Fruit fly (Drosophila melanogaster) whole organism, embryonic: Measurements from ENCODE around the gene Inx3.
A peak's percentile ranks its signal among the peaks of the same experiment; 100 is the strongest.

Source experiments
- ATbp ChIP-seq: fragments of 200-800 bp; sonication (Bioruptor generic); optimal IDR thresholded peaks from 2 replicates; lab custom pipeline; 2017; ENCODE audit warnings: missing biosample characterization, mild to moderate bottlenecking, missing genetic modification characterization, missing genetic modification reagents
- Abd-B ChIP-seq: fragments of 200-800 bp; sonication (Bioruptor generic); optimal IDR thresholded peaks from 2 replicates; lab custom pipeline; 2018; ENCODE audit warnings: missing biosample characterization, mild to moderate bottlenecking, missing genetic modification characterization, moderate library complexity
- B-H1 ChIP-seq: fragments of 200-800 bp; sonication (Bioruptor generic); IDR thresholded peaks from 3 replicates; pipeline ENCODE4 v1.3.6; 2022; ENCODE audit warnings: missing biosample characterization, missing genetic modification characterization
- Bdp1 ChIP-seq: fragments of 200-800 bp; sonication (Bioruptor generic); optimal IDR thresholded peaks from 3 replicates; lab custom pipeline; 2016; ENCODE audit warnings: missing biosample characterization, missing genetic modification characterization
- CG10267 ChIP-seq: fragments of 200-800 bp; sonication (Bioruptor generic); optimal IDR thresholded peaks from 2 replicates; lab custom pipeline; 2018; ENCODE audit warnings: missing biosample characterization, mild to moderate bottlenecking, missing genetic modification characterization, moderate library complexity
- CG10654 ChIP-seq: fragments of 200-800 bp; sonication (Bioruptor generic); optimal IDR thresholded peaks from 2 replicates; lab custom pipeline; 2016; ENCODE audit warnings: missing biosample characterization, missing genetic modification characterization
- CG12236 ChIP-seq: fragments of 200-800 bp; sonication (Bioruptor generic); optimal IDR thresholded peaks from 2 replicates; lab custom pipeline; 2016; ENCODE audit warnings: missing biosample characterization, missing genetic modification characterization
- CG13287 ChIP-seq: fragments of 200-800 bp; sonication (Bioruptor generic); IDR thresholded peaks from 2 replicates; pipeline ENCODE4 v1.3.6; 2022; ENCODE audit warnings: missing biosample characterization, missing genetic modification characterization; ENCODE audit not compliant: partially characterized antibody
- CG1602 ChIP-seq: fragments of 200-800 bp; sonication (Bioruptor generic); optimal IDR thresholded peaks from 3 replicates; lab custom pipeline; 2016; ENCODE audit warnings: missing biosample characterization, missing genetic modification characterization
- CG1603 ChIP-seq: fragments of 200-800 bp; sonication (Bioruptor generic); optimal IDR thresholded peaks from 2 replicates; lab custom pipeline; 2019; ENCODE audit warnings: missing biosample characterization, mild to moderate bottlenecking, missing genetic modification characterization, moderate library complexity
- CG16863 ChIP-seq: fragments of 200-800 bp; sonication (Bioruptor generic); optimal IDR thresholded peaks from 3 replicates; lab custom pipeline; 2016; ENCODE audit warnings: missing biosample characterization, missing genetic modification characterization
- CG17328 ChIP-seq: fragments of 200-800 bp; sonication (Bioruptor generic); IDR thresholded peaks from 2 replicates; pipeline ENCODE4 v1.3.6; 2022; ENCODE audit warnings: missing biosample characterization, missing genetic modification characterization
- CG17359 ChIP-seq: fragments of 200-800 bp; sonication (Bioruptor generic); optimal IDR thresholded peaks from 3 replicates; lab custom pipeline; 2018; ENCODE audit warnings: missing biosample characterization, mild to moderate bottlenecking, missing genetic modification characterization, moderate library complexity
- CG17361 ChIP-seq: fragments of 200-800 bp; sonication (Bioruptor generic); IDR thresholded peaks from 3 replicates; pipeline ENCODE4 v1.3.6; 2022; ENCODE audit warnings: missing biosample characterization, missing genetic modification characterization
- CG17385 ChIP-seq: fragments of 200-800 bp; sonication (Bioruptor generic); optimal IDR thresholded peaks from 3 replicates; lab custom pipeline; 2018; ENCODE audit warnings: missing biosample characterization, mild to moderate bottlenecking, missing genetic modification characterization
- CG31224 ChIP-seq: fragments of 200-800 bp; sonication (Bioruptor generic); IDR thresholded peaks from 2 replicates; pipeline ENCODE4 v1.3.6; 2022; ENCODE audit warnings: missing biosample characterization, missing genetic modification characterization
- CG3995 ChIP-seq: fragments of 200-800 bp; sonication (Bioruptor generic); optimal IDR thresholded peaks from 3 replicates; lab custom pipeline; 2016; ENCODE audit warnings: missing biosample characterization, missing genetic modification characterization
- CG4328 ChIP-seq: fragments of 200-800 bp; sonication (Bioruptor generic); optimal IDR thresholded peaks from 3 replicates; lab custom pipeline; 2017; ENCODE audit warnings: missing biosample characterization, missing genetic modification reagents, missing genetic modification characterization
- CG43689 ChIP-seq: fragments of 200-800 bp; sonication (Bioruptor generic); IDR thresholded peaks from 2 replicates; pipeline ENCODE4 v1.3.6; 2022; ENCODE audit warnings: missing biosample characterization, missing genetic modification characterization
- CG6689 ChIP-seq: fragments of 200-800 bp; sonication (Bioruptor generic); IDR thresholded peaks from 2 replicates; pipeline ENCODE4 v1.3.6; 2022; ENCODE audit warnings: missing biosample characterization, missing genetic modification characterization
- CG6854 ChIP-seq: fragments of 200-800 bp; sonication (Bioruptor generic); optimal IDR thresholded peaks from 3 replicates; lab custom pipeline; 2017; ENCODE audit warnings: missing biosample characterization, mild to moderate bottlenecking, missing genetic modification characterization
- CG7839 ChIP-seq: fragments of 200-800 bp; sonication (Bioruptor generic); optimal IDR thresholded peaks from 3 replicates; lab custom pipeline; 2018; ENCODE audit warnings: missing biosample characterization, mild to moderate bottlenecking, missing genetic modification characterization, moderate library complexity
- CG9437 ChIP-seq: fragments of 200-800 bp; sonication (Bioruptor generic); optimal IDR thresholded peaks from 2 replicates; lab custom pipeline; 2018; ENCODE audit warnings: missing biosample characterization, mild to moderate bottlenecking, missing genetic modification characterization
- D19B ChIP-seq: fragments of 200-800 bp; sonication (Bioruptor generic); optimal IDR thresholded peaks from 2 replicates; lab custom pipeline; 2017; ENCODE audit warnings: missing biosample characterization, mild to moderate bottlenecking, missing genetic modification characterization
- Deaf1 ChIP-seq: fragments of 200-800 bp; optimal IDR thresholded peaks from 3 replicates; lab custom pipeline; 2019; ENCODE audit warnings: missing biosample characterization, mild to moderate bottlenecking, missing genetic modification characterization, moderate library complexity
- E2f2 ChIP-seq: fragments of 200-800 bp; sonication (Bioruptor generic); IDR thresholded peaks from 2 replicates; pipeline ENCODE4 v1.3.6; 2022; ENCODE audit warnings: missing biosample characterization, missing genetic modification characterization
- Elba2 ChIP-seq: fragments of 200-800 bp; sonication (Bioruptor generic); optimal IDR thresholded peaks from 3 replicates; lab custom pipeline; 2016; ENCODE audit warnings: missing biosample characterization, missing genetic modification characterization
- HLHmδ ChIP-seq: fragments of 200-800 bp; sonication (Bioruptor generic); optimal IDR thresholded peaks from 2 replicates; lab custom pipeline; 2018; ENCODE audit warnings: missing biosample characterization, mild to moderate bottlenecking, missing genetic modification characterization, moderate library complexity
- Jarid2 ChIP-seq: fragments of 200-800 bp; sonication (Bioruptor generic); optimal IDR thresholded peaks from 3 replicates; lab custom pipeline; 2017; ENCODE audit warnings: mild to moderate bottlenecking, missing biosample characterization, missing genetic modification reagents, missing genetic modification characterization
- Max ChIP-seq: fragments of 200-800 bp; sonication (Bioruptor generic); optimal IDR thresholded peaks from 2 replicates; lab custom pipeline; 2016; ENCODE audit warnings: missing biosample characterization, mild to moderate bottlenecking, missing genetic modification characterization
- Mrtf ChIP-seq: fragments of 200-800 bp; sonication (Bioruptor generic); IDR thresholded peaks from 3 replicates; pipeline ENCODE4 v1.3.6; 2022; ENCODE audit warnings: missing biosample characterization, missing genetic modification characterization
- NFAT ChIP-seq: fragments of 200-800 bp; sonication (Bioruptor generic); IDR thresholded peaks from 2 replicates; pipeline ENCODE4 v1.3.6; 2022; ENCODE audit warnings: missing biosample characterization, missing genetic modification characterization
- Nf-YC ChIP-seq: fragments of 200-800 bp; optimal IDR thresholded peaks from 3 replicates; lab custom pipeline; 2019; ENCODE audit warnings: missing biosample characterization, mild to moderate bottlenecking, missing genetic modification characterization, moderate library complexity
- Ptx1 ChIP-seq: fragments of 200-800 bp; sonication (Bioruptor generic); IDR thresholded peaks from 2 replicates; pipeline ENCODE4 v1.3.6; 2022; ENCODE audit warnings: missing biosample characterization, missing genetic modification characterization
- Ravus ChIP-seq: fragments of 200-800 bp; sonication (Bioruptor generic); IDR thresholded peaks from 2 replicates; pipeline ENCODE4 v1.3.6; 2022; ENCODE audit warnings: missing biosample characterization, missing genetic modification characterization
- Trl ChIP-seq, 3 experiments: fragments of >200 bp in 2 of 3; fragments of 200-800 bp in 1 of 3; sonication (Bioruptor generic) in 1 of 3; optimal IDR thresholded peaks; 2 replicates in 1 of 3; 3 replicates in 2 of 3; lab custom pipeline; 2016 to 2017; ENCODE audit warnings: missing biosample characterization in 1 of 3, missing genetic modification characterization in 1 of 3
- btn ChIP-seq: fragments of 200-800 bp; sonication (Bioruptor generic); optimal IDR thresholded peaks from 2 replicates; lab custom pipeline; 2016; ENCODE audit warnings: missing biosample characterization, missing genetic modification characterization
- dmrt99B ChIP-seq: fragments of 200-800 bp; sonication (Bioruptor generic); optimal IDR thresholded peaks from 2 replicates; lab custom pipeline; 2018; ENCODE audit warnings: missing biosample characterization, mild to moderate bottlenecking, missing genetic modification characterization, moderate library complexity
- eve ChIP-seq, 2 experiments: fragments of >200 bp; optimal IDR thresholded peaks; 2 replicates each; lab custom pipeline; 2017; ENCODE audit warnings: missing biosample characterization in 2 of 2, missing genetic modification characterization in 2 of 2
- fd64A ChIP-seq: fragments of 200-800 bp; sonication (Bioruptor generic); optimal IDR thresholded peaks from 3 replicates; lab custom pipeline; 2018; ENCODE audit warnings: missing biosample characterization, mild to moderate bottlenecking, missing genetic modification characterization
- ftz-f1 ChIP-seq: fragments of 200-800 bp; sonication (Bioruptor generic); optimal IDR thresholded peaks from 2 replicates; lab custom pipeline; 2016; ENCODE audit warnings: missing biosample characterization, missing genetic modification characterization
- fu2 ChIP-seq: fragments of 200-800 bp; sonication (Bioruptor generic); optimal IDR thresholded peaks from 2 replicates; lab custom pipeline; 2016; ENCODE audit warnings: missing biosample characterization, missing genetic modification characterization
- hbn ChIP-seq: fragments of 200-800 bp; sonication (Bioruptor generic); IDR thresholded peaks from 2 replicates; pipeline ENCODE4 v1.3.6; 2022; ENCODE audit warnings: missing biosample characterization, missing genetic modification characterization; ENCODE audit not compliant: partially characterized antibody
- klu ChIP-seq: fragments of 200-800 bp; sonication (Bioruptor generic); IDR thresholded peaks from 2 replicates; pipeline ENCODE4 v1.3.6; 2022; ENCODE audit warnings: missing biosample characterization, missing genetic modification characterization
- mld ChIP-seq: fragments of 200-800 bp; sonication (Bioruptor generic); IDR thresholded peaks from 3 replicates; pipeline ENCODE4 v1.3.6; 2022; ENCODE audit warnings: missing biosample characterization, missing genetic modification characterization; ENCODE audit not compliant: partially characterized antibody
- peb ChIP-seq: fragments of 200-800 bp; sonication (Bioruptor generic); IDR thresholded peaks from 2 replicates; pipeline ENCODE4 v1.3.6; 2022; ENCODE audit warnings: missing biosample characterization, missing genetic modification characterization
- pho ChIP-seq: fragments of 200-800 bp; sonication (Bioruptor generic); optimal IDR thresholded peaks from 2 replicates; lab custom pipeline; 2016; ENCODE audit warnings: missing biosample characterization, missing genetic modification characterization
- sens ChIP-seq: fragments of 200-800 bp; sonication (Bioruptor generic); peaks from one replicate; lab custom pipeline; 2016; ENCODE audit warnings: missing biosample characterization, missing genetic modification characterization
- unc-4 ChIP-seq: fragments of 200-800 bp; sonication (Bioruptor generic); IDR thresholded peaks from 2 replicates; pipeline ENCODE4 v1.3.6; 2022; ENCODE audit warnings: missing biosample characterization, missing genetic modification characterization; ENCODE audit not compliant: partially characterized antibody

Gene Inx3

dm6 chr3R:28844611-28845376 is 14.5 kb downstream of the Inx3 start, which contains the start of the genes Apc and spg (continued):
- TF ChIP-seq Mrtf (GFP tag; lab: Robert Waterston, UW) = no peak; the same call in 2 of the 3 replicates
- TF ChIP-seq CG6854 (GFP tag; lab: Kevin White, UChicago) = peak; percentile 32
- TF ChIP-seq Max (GFP tag; lab: Kevin White, UChicago) = no peak
- peak; percentile 79 for TF ChIP-seq Abd-B (GFP tag; lab: Kevin White, UChicago)
- TF ChIP-seq CG43689 (GFP tag; lab: Robert Waterston, UW) = no peak
- no peak for TF ChIP-seq ftz-f1 (GFP tag; lab: Kevin White, UChicago)
- TF ChIP-seq CG17359 (tag; lab: Kevin White, UChicago) = peak; percentile 10
- TF ChIP-seq hbn (GFP tag; lab: Robert Waterston, UW) = peak; percentile 61
- no peak for TF ChIP-seq NFAT (GFP tag; lab: Robert Waterston, UW)
- TF ChIP-seq peb (GFP tag; lab: Robert Waterston, UW) = no peak
- 0 out of 3 replicates have a peak, but pooled peaks have one; percentile 19 for TF ChIP-seq mld (GFP tag; lab: Robert Waterston, UW)
- peak; percentile 49 for TF ChIP-seq E2f2 (GFP tag; lab: Robert Waterston, UW)
- peak; percentile 23 for TF ChIP-seq CG17385 (GFP tag; lab: Kevin White, UChicago)
- peak; percentile 72 for TF ChIP-seq unc-4 (GFP tag; lab: Robert Waterston, UW)
- no peak for TF ChIP-seq klu (GFP tag; lab: Robert Waterston, UW)
- peak; percentile 61 for TF ChIP-seq CG10267 (tag; lab: Kevin White, UChicago)
- no peak for TF ChIP-seq CG1602 (GFP tag; lab: Kevin White, UChicago)
- TF ChIP-seq D19B (GFP tag; lab: Kevin White, UChicago) = no peak
- TF ChIP-seq CG9437 = no peak
- TF ChIP-seq CG12236 = no peak
- TF ChIP-seq Elba2 (GFP tag; lab: Kevin White, UChicago) = no peak
- peak; percentile 86 for TF ChIP-seq Jarid2 (GFP tag; lab: Kevin White, UChicago)
- TF ChIP-seq btn (GFP tag; lab: Kevin White, UChicago) = no peak
- peak; percentile 10 for TF ChIP-seq CG16863 (GFP tag; lab: Kevin White, UChicago)
- TF ChIP-seq CG3995 = peak; percentile 91
- 0 out of 2 replicates have a peak, but pooled peaks have one; percentile 4 for TF ChIP-seq CG17328
- peak; percentile 30 for TF ChIP-seq Deaf1 (tag; lab: Kevin White, UChicago)
- TF ChIP-seq pho = peak; percentile 18
- no peak for TF ChIP-seq CG10654 (GFP tag; lab: Kevin White, UChicago)
- peak; percentile 46 for TF ChIP-seq Nf-YC
- 0 out of 2 replicates have a peak, but pooled peaks have one; percentile 10 for TF ChIP-seq CG6689 (GFP tag; lab: Robert Waterston, UW)
- TF ChIP-seq fu2 (GFP tag; lab: Kevin White, UChicago) = peak; percentile 6
- TF ChIP-seq sens (GFP tag; lab: Kevin White, UChicago) = peak; percentile 90
- peak; percentile 8 for TF ChIP-seq CG7839 (tag; lab: Kevin White, UChicago)
- TF ChIP-seq Trl (optimal IDR thresholded peaks at IDR 0.05; lab: Kevin White, UChicago) = no peak
- peak; percentile 48 for TF ChIP-seq Trl (GFP tag; optimal IDR thresholded peaks at IDR 0.05; lab: Kevin White, UChicago)
- TF ChIP-seq HLHmδ (GFP tag; lab: Kevin White, UChicago) = peak; percentile 70
- TF ChIP-seq Ptx1 (GFP tag; lab: Robert Waterston, UW) = no peak; the same call in 1 of the 2 replicates
- TF ChIP-seq B-H1 (GFP tag; lab: Robert Waterston, UW) = no peak; the same call in 2 of the 3 replicates
- TF ChIP-seq eve (GFP tag; optimal IDR thresholded peaks at IDR 0.05; lab: Kevin White, UChicago) = no peak
- TF ChIP-seq CG13287 (GFP tag; lab: Robert Waterston, UW) = peak; percentile 80
- peak; percentile 6 for TF ChIP-seq CG4328 (GFP tag; lab: Kevin White, UChicago)
- peak; percentile 70 for TF ChIP-seq CG17361 (GFP tag; lab: Robert Waterston, UW)
- TF ChIP-seq CG1603 (tag; lab: Kevin White, UChicago) = peak; percentile 69
- TF ChIP-seq CG31224 (GFP tag; lab: Robert Waterston, UW) = no peak
- TF ChIP-seq Bdp1 (GFP tag; lab: Kevin White, UChicago) = peak; percentile 31
- TF ChIP-seq ATbp (GFP tag; lab: Kevin White, UChicago) = peak; percentile 72
- no peak for TF ChIP-seq fd64A (GFP tag; lab: Kevin White, UChicago)
- TF ChIP-seq Ravus (GFP tag; lab: Robert Waterston, UW) = no peak
- TF ChIP-seq dmrt99B (tag; lab: Kevin White, UChicago) = peak; percentile 30
